Worm (Caenorhabditis elegans): ENCODE measurements around the gene fars-2.

fars-2 gene

ce11 chrV:19853610-19854009, 53.6 kb downstream of the fars-2 start:
- TF ChIP-seq unc-120 (tag; optimal IDR thresholded peaks at IDR 0.05; ENCODE audit: poor library complexity, severe bottlenecking), result no peak
- TF ChIP-seq bed-3 (GFP tag; optimal IDR thresholded peaks at IDR 0.05), result no peak
- no peak for TF ChIP-seq blmp-1 (tag; optimal IDR thresholded peaks at IDR 0.05)
- TF ChIP-seq nhr-28 (tag; optimal IDR thresholded peaks at IDR 0.05), result no peak
- no peak for TF ChIP-seq ham-2 (GFP tag; optimal IDR thresholded peaks at IDR 0.05)
- no peak for TF ChIP-seq lsy-2 (tag; optimal IDR thresholded peaks at IDR 0.05)
- TF ChIP-seq lin-13 (tag; optimal IDR thresholded peaks at IDR 0.05), result no peak
- TF ChIP-seq zip-8 (tag; optimal IDR thresholded peaks at IDR 0.05), result peak; percentile 95

ce11 chrV:19848014-19848413, 59.2 kb downstream of the fars-2 start, which contains the start of gene Y116F11B.7:
Y116F11B.7 (plus strand) TSS chrV:19848314.
- TF ChIP-seq zip-8 (tag; optimal IDR thresholded peaks at IDR 0.05), result no peak
- TF ChIP-seq nhr-237 (tag; optimal IDR thresholded peaks at IDR 0.05), result no peak
- no peak for TF ChIP-seq unc-120 (tag; optimal IDR thresholded peaks at IDR 0.05; ENCODE audit: poor library complexity, severe bottlenecking)
- no peak for TF ChIP-seq nhr-2 (tag; optimal IDR thresholded peaks at IDR 0.05)
- no peak for TF ChIP-seq blmp-1 (tag; optimal IDR thresholded peaks at IDR 0.05)
- no peak for TF ChIP-seq nhr-12 (tag; optimal IDR thresholded peaks at IDR 0.05)
- no peak for TF ChIP-seq snpc-4 (tag; optimal IDR thresholded peaks at IDR 0.05)
- TF ChIP-seq lsy-2 (tag; optimal IDR thresholded peaks at IDR 0.05), result no peak
- no peak for TF ChIP-seq tbx-8 (GFP tag; optimal IDR thresholded peaks at IDR 0.05)
- no peak for TF ChIP-seq ceh-83 (GFP tag; optimal IDR thresholded peaks at IDR 0.05)
- TF ChIP-seq elt-3 (tag; optimal IDR thresholded peaks at IDR 0.05), result no peak
- no peak for TF ChIP-seq ztf-11 (tag; optimal IDR thresholded peaks at IDR 0.05)
